Worm (Caenorhabditis elegans) whole organism, L1 larva: Measurements from ENCODE around the gene clec-171.

ENCODE experiments used
- F16B12.6 ChIP-seq: fragments of 150-350 bp; optimal IDR thresholded peaks from 2 replicates; lab custom pipeline; 2014; ENCODE audit warnings: missing biosample characterization, missing genetic modification characterization
- alr-1 ChIP-seq: fragments of 200-800 bp; sonication (Bioruptor generic); optimal IDR thresholded peaks from 2 replicates; lab custom pipeline; 2018; ENCODE audit warnings: borderline replicate concordance, mild to moderate bottlenecking, missing genetic modification characterization, missing compliant biosample characterization
- aly-2 ChIP-seq: fragments of 150-350 bp; optimal IDR thresholded peaks from 2 replicates; lab custom pipeline; 2014; ENCODE audit warnings: missing biosample characterization, missing genetic modification characterization
- ama-1 ChIP-seq: fragments of 150-350 bp; optimal IDR thresholded peaks from 2 replicates; lab custom pipeline; 2014
- blmp-1 ChIP-seq: fragments of 150-350 bp; optimal IDR thresholded peaks from 2 replicates; lab custom pipeline; 2014; ENCODE audit warnings: missing biosample characterization, missing genetic modification characterization
- ceh-63 ChIP-seq: fragments of 200-800 bp; sonication (Bioruptor generic); optimal IDR thresholded peaks from 2 replicates; lab custom pipeline; 2018; ENCODE audit warnings: mild to moderate bottlenecking, missing genetic modification characterization, missing compliant biosample characterization
- ceh-8 ChIP-seq: fragments of 200-800 bp; sonication (Bioruptor generic); optimal IDR thresholded peaks from 2 replicates; lab custom pipeline; 2018; ENCODE audit warnings: mild to moderate bottlenecking, missing genetic modification characterization, moderate library complexity, missing compliant biosample characterization
- ceh-82 ChIP-seq, 3 experiments: fragments of 150-350 bp in 1 of 3; sonication (generic microtip) in 2 of 3; optimal IDR thresholded peaks; 2 replicates each; lab custom pipeline; 2014 to 2017; ENCODE audit warnings: missing biosample characterization in 3 of 3, missing genetic modification characterization in 3 of 3
- efl-1 ChIP-seq, 4 experiments: fragments of 150-350 bp; optimal IDR thresholded peaks in 3 of 4; peaks in 1 of 4; 1 replicate in 1 of 4; 2 replicates in 3 of 4; lab custom pipeline; 2014; ENCODE audit warnings: missing biosample characterization in 2 of 4, missing genetic modification characterization in 2 of 4, missing genetic modification reagents in 2 of 4
- egl-13 ChIP-seq: sonication (generic microtip); optimal IDR thresholded peaks from 2 replicates; lab custom pipeline; 2016; ENCODE audit warnings: missing genotype, missing genetic modification reagents, missing genetic modification characterization, missing compliant biosample characterization
- elt-3 ChIP-seq, 6 experiments: fragments of 150-350 bp in 1 of 6; sonication (generic microtip); optimal IDR thresholded peaks; 2 replicates each; lab custom pipeline; 2017 to 2018; ENCODE audit warnings: missing biosample characterization in 6 of 6, missing genetic modification characterization in 6 of 6, inconsistent platforms in 1 of 6
- ets-5 ChIP-seq: fragments of 200-800 bp; sonication (Bioruptor generic); IDR thresholded peaks from 2 replicates; pipeline ENCODE4 v1.3.6; 2022; ENCODE audit warnings: missing genetic modification characterization, missing compliant biosample characterization
- fkh-4 ChIP-seq: sonication (generic microtip); optimal IDR thresholded peaks from 2 replicates; lab custom pipeline; 2016; ENCODE audit warnings: missing compliant biosample characterization, missing genetic modification characterization, borderline replicate concordance
- grh-1 ChIP-seq: fragments of 200-800 bp; sonication (Bioruptor generic); IDR thresholded peaks from 2 replicates; pipeline ENCODE4 v1.3.6; 2022; ENCODE audit warnings: missing genetic modification reagents, missing genetic modification characterization, missing compliant biosample characterization
- isw-1 ChIP-seq: fragments of 200-800 bp; sonication (Bioruptor generic); IDR thresholded peaks from 2 replicates; pipeline ENCODE4 v1.3.6; 2022; ENCODE audit warnings: missing genetic modification characterization, missing compliant biosample characterization
- lin-14 ChIP-seq: fragments of 200-800 bp; sonication (Bioruptor generic); optimal IDR thresholded peaks from 2 replicates; lab custom pipeline; 2018; ENCODE audit warnings: mild to moderate bottlenecking, missing genetic modification characterization, moderate library complexity, missing compliant biosample characterization
- lsy-2 ChIP-seq, 2 experiments: fragments of 150-350 bp; optimal IDR thresholded peaks; 2 replicates each; lab custom pipeline; 2014; ENCODE audit warnings: missing biosample characterization in 2 of 2, missing genetic modification characterization in 2 of 2
- mdl-1 ChIP-seq, 2 experiments: fragments of 150-350 bp; optimal IDR thresholded peaks; 2 replicates each; lab custom pipeline; 2014 to 2017; ENCODE audit warnings: missing biosample characterization in 2 of 2, missing genetic modification characterization in 2 of 2, inconsistent platforms in 1 of 2
- nhr-19 ChIP-seq: fragments of 200-800 bp; sonication (Bioruptor generic); conservative IDR thresholded peaks from 2 replicates; pipeline ENCODE4 v1.3.6; 2022; ENCODE audit warnings: missing genetic modification characterization, missing compliant biosample characterization
- nhr-28 ChIP-seq: fragments of 150-350 bp; optimal IDR thresholded peaks from 2 replicates; lab custom pipeline; 2014; ENCODE audit warnings: missing biosample characterization, missing genetic modification characterization
- nhr-71 ChIP-seq: sonication (generic microtip); optimal IDR thresholded peaks from 2 replicates; lab custom pipeline; 2016; ENCODE audit warnings: mild to moderate bottlenecking, missing genetic modification characterization, moderate library complexity, missing compliant biosample characterization
- nhr-77 ChIP-seq: fragments of 150-350 bp; optimal IDR thresholded peaks from 2 replicates; lab custom pipeline; 2014; ENCODE audit warnings: missing biosample characterization, missing genetic modification characterization
- nhr-85 ChIP-seq: sonication (generic microtip); peaks from one replicate; lab custom pipeline; 2016; ENCODE audit warnings: missing genetic modification characterization, inconsistent platforms, missing compliant biosample characterization
- nhr-90 ChIP-seq: sonication (generic microtip); optimal IDR thresholded peaks from 2 replicates; lab custom pipeline; 2016; ENCODE audit warnings: mild to moderate bottlenecking, missing genetic modification characterization, missing compliant biosample characterization; ENCODE audit not compliant: poor library complexity
- sptf-1 ChIP-seq: fragments of 150-350 bp; optimal IDR thresholded peaks from 2 replicates; lab custom pipeline; 2014; ENCODE audit warnings: missing biosample characterization, missing genetic modification characterization
- swsn-7 ChIP-seq: sonication (generic microtip); optimal IDR thresholded peaks from 2 replicates; lab custom pipeline; 2016; ENCODE audit warnings: missing genetic modification characterization, missing compliant biosample characterization
- tlp-1 ChIP-seq: fragments of 150-350 bp; optimal IDR thresholded peaks from 2 replicates; lab custom pipeline; 2014; ENCODE audit warnings: missing biosample characterization, missing genetic modification characterization
- vab-15 ChIP-seq: sonication (generic microtip); optimal IDR thresholded peaks from 2 replicates; lab custom pipeline; 2017; ENCODE audit warnings: missing genotype, mild to moderate bottlenecking, missing genetic modification characterization, missing compliant biosample characterization
- xbp-1 ChIP-seq: sonication (generic microtip); optimal IDR thresholded peaks from 2 replicates; lab custom pipeline; 2016; ENCODE audit warnings: missing genetic modification characterization, missing compliant biosample characterization
- zip-4 ChIP-seq: fragments of 200-800 bp; sonication (Bioruptor generic); optimal IDR thresholded peaks from 2 replicates; lab custom pipeline; 2018; ENCODE audit warnings: mild to moderate bottlenecking, missing genetic modification characterization, moderate library complexity, missing compliant biosample characterization

The clec-171 gene

DNA sequence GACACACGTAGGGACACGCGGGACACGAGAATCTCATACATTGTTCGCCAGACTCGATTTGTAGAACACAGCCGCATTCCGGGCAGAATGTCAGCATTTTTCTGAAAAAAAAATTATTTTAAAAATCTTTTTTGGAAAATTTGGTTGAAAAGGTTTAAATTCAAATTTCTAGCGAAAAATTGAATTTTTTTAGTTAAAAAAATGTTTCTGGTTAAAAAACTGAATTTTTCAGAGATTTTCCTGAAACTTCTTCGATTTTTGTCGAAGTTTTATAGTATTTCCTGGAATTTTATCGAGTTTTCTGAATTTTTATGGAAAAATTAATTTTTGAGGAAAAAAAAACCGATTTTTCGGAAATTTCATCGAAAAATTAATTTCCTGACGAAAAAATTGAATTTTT, 17.2 kb downstream of the clec-171 start, which contains the start of gene rpc-11:
TSS of gene rpc-11 (minus strand) at position 101 of the 400 bp plus-strand sequence.
- TF ChIP-seq nhr-28 (tag; lab: Kevin White, UChicago) (no peak), nhr-71 (tag; lab: Kevin White, UChicago) (no peak), F16B12.6 (tag; lab: Kevin White, UChicago) (no peak), mdl-1 (tag; optimal IDR thresholded peaks at IDR 0.05; lab: Kevin White, UChicago) (no peak), tlp-1 (tag; lab: Kevin White, UChicago) (no peak), vab-15 (tag; lab: Kevin White, UChicago) (no peak), nhr-19 (no peak), ets-5 (GFP tag; lab: Robert Waterston, UW) (no peak), sptf-1 (tag; lab: Kevin White, UChicago) (no peak), nhr-77 (tag; lab: Kevin White, UChicago) (no peak), lsy-2 (tag; optimal IDR thresholded peaks at IDR 0.05; lab: Kevin White, UChicago) (no peak), fkh-4 (tag; lab: Kevin White, UChicago) (no peak)

DNA sequence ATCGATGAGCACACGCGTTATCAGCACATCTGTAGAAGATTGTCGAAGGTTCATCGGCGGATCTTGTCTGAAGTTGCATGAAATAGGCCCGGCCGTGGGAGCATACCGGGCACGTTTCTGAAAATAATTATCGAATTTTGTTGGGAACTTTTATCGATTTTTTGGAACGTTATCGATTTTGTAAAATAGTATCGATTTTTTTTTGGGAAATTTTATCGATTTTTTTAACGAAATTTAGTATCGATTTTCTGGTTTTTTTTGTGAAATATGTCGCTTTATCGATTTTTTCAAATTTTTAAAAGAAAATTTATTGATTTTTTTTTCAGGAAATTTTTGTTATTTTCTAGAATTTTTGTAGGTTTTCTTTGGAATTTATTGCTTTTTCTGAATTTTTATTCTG, 18.5 kb downstream of the clec-171 start:
- TF ChIP-seq ceh-63 (no peak), nhr-85 (tag; lab: Kevin White, UChicago) (peak; percentile 41), ama-1 (lab: Kevin White, UChicago) (no peak), nhr-90 (tag; lab: Kevin White, UChicago) (no peak)

DNA sequence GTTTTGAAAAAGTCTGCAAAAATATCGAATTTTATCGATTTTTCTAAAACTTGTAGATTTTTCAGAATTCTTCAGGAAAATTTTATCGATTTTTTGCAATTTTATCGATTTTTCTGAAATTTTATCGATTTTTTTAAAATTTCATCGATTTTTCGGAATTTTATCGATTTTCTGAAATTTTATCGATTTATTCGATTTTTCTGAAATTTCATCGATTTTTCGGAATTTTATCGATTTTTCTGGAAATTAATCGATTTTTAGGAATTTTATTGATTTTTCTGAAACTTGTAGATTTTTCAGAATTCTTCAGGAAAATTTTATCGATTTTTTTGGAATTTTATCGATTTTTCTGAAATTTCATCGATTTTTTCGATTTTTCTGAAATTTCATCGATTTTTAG, 19.0 kb downstream of the clec-171 start:
- TF ChIP-seq tlp-1 (tag; lab: Kevin White, UChicago), result no peak

DNA sequence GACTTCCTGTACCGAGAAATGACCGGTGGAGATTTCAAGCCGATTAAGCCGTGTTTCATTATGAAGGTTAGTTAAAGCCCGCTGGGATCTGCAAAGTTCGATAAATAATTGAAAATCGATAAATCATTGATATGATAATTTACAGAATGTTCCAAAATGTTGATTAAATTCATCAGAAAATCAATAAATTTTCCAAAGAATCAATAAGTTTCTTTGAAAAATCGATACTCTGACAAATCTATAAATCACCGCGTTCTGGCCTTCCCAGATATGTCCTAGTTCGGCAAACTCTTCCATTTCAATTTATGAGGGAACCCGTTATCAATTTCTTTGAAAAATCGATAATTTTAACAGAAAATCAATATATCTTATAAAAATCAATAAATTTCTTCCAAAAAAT, 19.7 kb downstream of the clec-171 start:
- TF ChIP-seq swsn-7 (no peak), aly-2 (tag; lab: Kevin White, UChicago) (no peak), efl-1 (optimal IDR thresholded peaks at IDR 0.05; lab: Kevin White, UChicago) (no peak), efl-1 (GFP tag; optimal IDR thresholded peaks at IDR 0.05 in 1 of 2; lab: Kevin White, UChicago) (no peak), alr-1 (tag; lab: Kevin White, UChicago) (no peak), F16B12.6 (tag; lab: Kevin White, UChicago) (no peak), nhr-28 (tag; lab: Kevin White, UChicago) (no peak), egl-13 (tag; lab: Kevin White, UChicago) (no peak), xbp-1 (no peak), vab-15 (tag; lab: Kevin White, UChicago) (no peak)

DNA sequence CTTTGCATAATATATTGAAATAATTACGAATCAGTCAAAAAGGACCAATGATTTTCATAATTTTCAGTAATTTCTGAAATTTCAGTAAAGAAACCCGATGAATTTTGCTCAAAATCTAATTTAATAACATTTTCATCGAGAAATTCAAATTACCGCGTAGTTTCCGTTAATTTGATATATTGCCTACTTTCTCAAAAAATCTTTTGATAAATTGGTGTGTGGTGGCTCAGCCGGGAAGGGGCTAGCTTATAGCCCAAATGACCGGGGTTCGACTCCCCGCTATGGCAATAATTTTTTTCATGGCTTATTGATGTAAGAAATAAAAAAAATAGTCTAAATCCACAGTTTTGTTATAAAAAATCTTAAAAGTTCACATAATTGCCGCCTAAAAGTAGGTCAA, 20.1 kb downstream of the clec-171 start:
- TF ChIP-seq efl-1 (optimal IDR thresholded peaks at IDR 0.05; lab: Kevin White, UChicago) (no peak), efl-1 (GFP tag; optimal IDR thresholded peaks at IDR 0.05 in 1 of 2; lab: Kevin White, UChicago) (peak in 1 of 2 experiments; percentile 49), zip-4 (GFP tag; lab: Kevin White, UChicago) (no peak)

DNA sequence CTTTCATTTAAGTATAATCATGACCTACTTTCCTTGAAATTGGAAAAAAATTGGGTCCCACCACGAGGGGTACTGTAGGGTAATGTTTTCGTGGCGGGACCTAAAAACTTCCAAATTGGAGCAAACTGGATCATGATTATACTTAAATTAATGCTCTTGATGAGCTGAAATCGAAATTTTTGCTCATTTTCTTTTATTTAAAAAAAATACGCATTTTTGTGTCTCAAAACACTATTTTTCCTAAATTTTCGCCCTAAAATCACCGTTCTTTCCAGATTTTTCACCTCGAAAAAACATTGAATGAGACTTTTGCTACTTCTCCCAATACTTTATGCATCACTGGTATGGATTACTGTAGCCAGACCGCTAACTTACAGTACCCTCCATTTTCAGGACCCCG, 20.9 kb downstream of the clec-171 start, which contains the start of gene spp-31:
TSS of gene spp-31 (plus strand) at position 301 of the 400 bp plus-strand sequence.
- TF ChIP-seq fkh-4 (tag; lab: Kevin White, UChicago) (no peak), nhr-85 (tag; lab: Kevin White, UChicago) (peak; percentile 27)

DNA sequence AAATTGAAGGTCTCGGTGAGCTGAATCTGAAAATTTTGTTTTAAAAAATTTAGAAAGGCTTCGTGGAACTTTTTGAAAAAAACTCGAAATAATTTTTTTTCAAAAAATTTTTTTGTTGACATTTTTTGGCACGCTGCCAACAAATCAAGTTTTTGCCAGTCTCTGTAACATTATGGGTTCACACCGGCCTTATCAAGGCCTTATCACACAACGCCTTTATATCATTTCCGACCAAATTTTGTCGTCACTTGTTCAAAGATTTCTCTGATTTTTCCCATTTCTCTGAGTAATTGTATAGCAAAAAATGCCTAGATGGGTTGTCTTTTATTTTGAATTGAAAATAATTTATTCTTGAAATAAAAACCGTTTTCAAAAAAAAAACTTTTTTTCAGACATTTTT, 21.4 kb downstream of the clec-171 start:
- TF ChIP-seq grh-1 (GFP tag; lab: Robert Waterston, UW) (no peak), lin-14 (GFP tag; lab: Kevin White, UChicago) (no peak), isw-1 (no peak), ceh-82 (tag; optimal IDR thresholded peaks at IDR 0.05; lab: Kevin White, UChicago) (no peak), blmp-1 (tag; lab: Kevin White, UChicago) (peak; percentile 16), ceh-8 (GFP tag; lab: Kevin White, UChicago) (no peak), elt-3 (tag; optimal IDR thresholded peaks at IDR 0.05; lab: Kevin White, UChicago) (peak in 5 of 6 experiments; percentile 7 to 92 (median 85))
